Worm (Caenorhabditis elegans) whole organism, L4 larva: ENCODE data around the gene F56D6.22.

ENCODE experiments used
- ceh-82 ChIP-seq: sonication (generic microtip); optimal IDR thresholded peaks from 2 replicates; lab custom pipeline; 2017; ENCODE audit warnings: missing biosample characterization, missing genetic modification characterization
- daf-16 ChIP-seq, 3 experiments: sonication (generic microtip); optimal IDR thresholded peaks; 2 replicates each; lab custom pipeline; 2016 to 2017; ENCODE audit warnings: missing genetic modification characterization in 3 of 3, missing genetic modification reagents in 3 of 3, mild to moderate bottlenecking in 2 of 3, missing compliant biosample characterization in 2 of 3, missing biosample characterization in 1 of 3, moderate library complexity in 1 of 3
- lin-39 ChIP-seq: fragments of 150-350 bp; optimal IDR thresholded peaks from 2 replicates; lab custom pipeline; 2014; ENCODE audit warnings: missing biosample characterization, missing genetic modification reagents, missing genetic modification characterization
- madf-5 ChIP-seq, 2 experiments: fragments of 200-800 bp; sonication (Bioruptor generic); IDR thresholded peaks; 2 replicates each; pipeline ENCODE4 v1.3.6; 2022; ENCODE audit warnings: missing compliant biosample characterization in 2 of 2, missing genetic modification characterization in 2 of 2
- nhr-11 ChIP-seq: fragments of 150-350 bp; optimal IDR thresholded peaks from 2 replicates; lab custom pipeline; 2014; ENCODE audit warnings: missing biosample characterization, missing genetic modification characterization
- nhr-6 ChIP-seq: fragments of 150-350 bp; optimal IDR thresholded peaks from 2 replicates; lab custom pipeline; 2014; ENCODE audit warnings: missing biosample characterization, missing genetic modification characterization
- nhr-77 ChIP-seq: fragments of 150-350 bp; optimal IDR thresholded peaks from 2 replicates; lab custom pipeline; 2014; ENCODE audit warnings: missing biosample characterization, missing genetic modification characterization
- pqm-1 ChIP-seq: sonication (generic microtip); optimal IDR thresholded peaks from 2 replicates; lab custom pipeline; 2017; ENCODE audit warnings: missing biosample characterization, missing genetic modification characterization
- skn-1 ChIP-seq: fragments of 150-350 bp; optimal IDR thresholded peaks from 2 replicates; lab custom pipeline; 2014; ENCODE audit warnings: missing biosample characterization, missing genetic modification characterization
- snpc-4 ChIP-seq: fragments of 150-350 bp; optimal IDR thresholded peaks from 2 replicates; lab custom pipeline; 2014; ENCODE audit warnings: missing biosample characterization, missing genetic modification characterization
- unc-39 ChIP-seq: sonication (generic microtip); optimal IDR thresholded peaks from 2 replicates; lab custom pipeline; 2017; ENCODE audit warnings: missing biosample characterization, missing genetic modification characterization
- ztf-11 ChIP-seq: fragments of 150-350 bp; optimal IDR thresholded peaks from 2 replicates; lab custom pipeline; 2014; ENCODE audit warnings: missing biosample characterization, missing genetic modification characterization

DNA sequence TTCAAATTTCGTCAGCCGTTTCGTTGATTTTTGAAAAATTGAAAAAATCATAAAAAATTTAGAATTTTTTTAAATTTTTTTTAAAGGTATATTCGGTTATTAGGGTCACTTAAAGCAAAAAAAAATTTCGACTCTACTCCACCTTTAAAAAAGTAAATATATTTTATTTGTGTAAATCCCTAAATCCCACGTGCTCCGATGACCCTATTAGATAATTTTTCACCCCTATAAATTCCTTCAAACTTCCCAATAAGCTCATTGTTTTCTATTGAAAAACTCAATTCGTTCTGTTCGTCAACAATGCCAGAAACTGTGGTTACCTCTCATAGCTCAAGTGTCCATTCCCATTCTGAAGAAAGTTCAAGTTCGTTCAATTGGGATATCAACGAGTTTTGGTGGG lies 5.2 kb upstream of the F56D6.22 start, which contains the start of gene F56D6.20:
- TF ChIP-seq ceh-82 (tag; lab: Kevin White, UChicago) (no peak), nhr-77 (no peak), pqm-1 (tag; lab: Kevin White, UChicago) (no peak), ztf-11 (tag; lab: Kevin White, UChicago) (no peak), nhr-6 (tag; lab: Kevin White, UChicago) (no peak), skn-1 (tag; lab: Kevin White, UChicago) (no peak), nhr-11 (tag; lab: Kevin White, UChicago) (no peak), lin-39 (tag; lab: Kevin White, UChicago) (no peak), unc-39 (tag; lab: Kevin White, UChicago) (no peak), snpc-4 (no peak), madf-5 (GFP tag; IDR thresholded peaks at IDR 0.05; lab: Robert Waterston, UW) (no peak), daf-16 (GFP tag; optimal IDR thresholded peaks at IDR 0.05; lab: Kevin White, UChicago) (no peak), daf-16 (tag; optimal IDR thresholded peaks at IDR 0.05; lab: Kevin White, UChicago) (no peak)
